Worm (Caenorhabditis elegans): ENCODE measurements around the gene srx-46.

DNA sequence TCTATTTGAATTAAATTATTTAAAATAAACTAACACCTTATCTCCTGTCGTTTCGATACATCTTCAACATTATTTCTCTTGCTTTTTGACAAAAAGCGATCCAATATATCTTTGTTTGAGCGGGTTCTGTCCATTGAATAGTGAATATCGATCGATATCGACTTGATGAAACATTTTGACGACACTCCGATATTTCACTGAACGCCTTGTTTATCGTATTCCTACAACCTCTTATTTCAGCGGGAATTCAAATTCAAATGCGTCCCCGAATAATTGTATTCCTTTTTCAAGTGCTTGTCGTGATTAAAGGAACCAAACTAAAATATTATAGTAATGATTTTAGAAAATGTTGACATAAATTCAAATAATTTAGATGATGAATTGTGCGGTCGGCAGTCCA, 6.2 kb upstream of the srx-46 start, which contains the start of the genes K07B1.7 and try-5:
- TF ChIP-seq lin-35 (GFP tag; optimal IDR thresholded peaks at IDR 0.05) (peak; percentile 99), rnt-1 (tag; optimal IDR thresholded peaks at IDR 0.05) (peak; percentile 74), pag-3 (tag; optimal IDR thresholded peaks at IDR 0.05; ENCODE audit: borderline replicate concordance, insufficient read depth) (no peak), tlp-1 (tag; optimal IDR thresholded peaks at IDR 0.05) (no peak), ztf-11 (tag; optimal IDR thresholded peaks at IDR 0.05) (no peak), ztf-4 (tag; optimal IDR thresholded peaks at IDR 0.05) (no peak), dpl-1 (GFP tag; optimal IDR thresholded peaks at IDR 0.05) (peak; percentile 96 to 98 (median 96)), ama-1 (optimal IDR thresholded peaks at IDR 0.05) (peak; percentile 10)
